Fruit fly (Drosophila melanogaster) whole organism, embryonic: ENCODE data around the gene CG9205.

ENCODE experiments used
- Aef1 ChIP-seq: fragments of 200-800 bp; sonication (Bioruptor generic); IDR thresholded peaks from 3 replicates; pipeline ENCODE4 v1.3.6; 2022; ENCODE audit warnings: missing biosample characterization, missing genetic modification characterization
- Bgb ChIP-seq: fragments of 200-800 bp; sonication (Bioruptor generic); IDR thresholded peaks from 2 replicates; pipeline ENCODE4 v1.3.6; 2022; ENCODE audit warnings: missing biosample characterization, missing genetic modification characterization; ENCODE audit not compliant: partially characterized antibody
- CG10366 ChIP-seq: fragments of 200-800 bp; sonication (Bioruptor generic); IDR thresholded peaks from 2 replicates; pipeline ENCODE4 v1.3.6; 2022; ENCODE audit warnings: missing biosample characterization, missing genetic modification characterization
- CG11723 ChIP-seq: fragments of 200-800 bp; sonication (Bioruptor generic); optimal IDR thresholded peaks from 2 replicates; lab custom pipeline; 2017; ENCODE audit warnings: missing biosample characterization, mild to moderate bottlenecking, missing genetic modification characterization
- CG12391 ChIP-seq: fragments of 200-800 bp; sonication (Bioruptor generic); optimal IDR thresholded peaks from 3 replicates; lab custom pipeline; 2018; ENCODE audit warnings: missing biosample characterization, mild to moderate bottlenecking, missing genetic modification characterization, moderate library complexity
- CG13894 ChIP-seq: fragments of 200-800 bp; sonication (Bioruptor generic); optimal IDR thresholded peaks from 3 replicates; lab custom pipeline; 2018; ENCODE audit warnings: missing biosample characterization, mild to moderate bottlenecking, missing genetic modification characterization, moderate library complexity
- CG14050 ChIP-seq: fragments of 200-800 bp; sonication (Bioruptor generic); IDR thresholded peaks from 3 replicates; pipeline ENCODE4 v1.3.6; 2022; ENCODE audit warnings: missing biosample characterization, missing genetic modification characterization
- CG1603 ChIP-seq: fragments of 200-800 bp; sonication (Bioruptor generic); optimal IDR thresholded peaks from 2 replicates; lab custom pipeline; 2019; ENCODE audit warnings: missing biosample characterization, mild to moderate bottlenecking, missing genetic modification characterization, moderate library complexity
- CG17186 ChIP-seq: fragments of 200-800 bp; sonication (Bioruptor generic); optimal IDR thresholded peaks from 3 replicates; lab custom pipeline; 2017; ENCODE audit warnings: missing biosample characterization, missing genetic modification reagents, missing genetic modification characterization
- CG18262 ChIP-seq: fragments of 200-800 bp; optimal IDR thresholded peaks from 3 replicates; lab custom pipeline; 2019; ENCODE audit warnings: missing biosample characterization, mild to moderate bottlenecking, missing genetic modification characterization, moderate library complexity
- CG18476 ChIP-seq: fragments of 200-800 bp; sonication (Bioruptor generic); optimal IDR thresholded peaks from 2 replicates; lab custom pipeline; 2016; ENCODE audit warnings: missing biosample characterization, mild to moderate bottlenecking, missing genetic modification characterization
- CG18619 ChIP-seq: fragments of 200-800 bp; sonication (Bioruptor generic); optimal IDR thresholded peaks from 3 replicates; lab custom pipeline; 2017; ENCODE audit warnings: missing biosample characterization, mild to moderate bottlenecking, missing genetic modification characterization
- CG2199 ChIP-seq: fragments of 200-800 bp; sonication (Bioruptor generic); IDR thresholded peaks from 3 replicates; pipeline ENCODE4 v1.3.6; 2022; ENCODE audit warnings: missing biosample characterization, missing genetic modification characterization
- CG30403 ChIP-seq: fragments of 200-800 bp; sonication (Bioruptor generic); optimal IDR thresholded peaks from 3 replicates; lab custom pipeline; 2016; ENCODE audit warnings: missing biosample characterization, missing genetic modification characterization
- CG3065 ChIP-seq: fragments of 200-800 bp; sonication (Bioruptor generic); optimal IDR thresholded peaks from 2 replicates; lab custom pipeline; 2016; ENCODE audit warnings: missing biosample characterization, missing genetic modification characterization
- CG3838 ChIP-seq: fragments of 200-800 bp; sonication (Bioruptor generic); optimal IDR thresholded peaks from 3 replicates; lab custom pipeline; 2016; ENCODE audit warnings: missing biosample characterization, missing genetic modification characterization
- CG3995 ChIP-seq: fragments of 200-800 bp; sonication (Bioruptor generic); optimal IDR thresholded peaks from 3 replicates; lab custom pipeline; 2016; ENCODE audit warnings: missing biosample characterization, missing genetic modification characterization
- CG6254 ChIP-seq: fragments of 200-800 bp; sonication (Bioruptor generic); optimal IDR thresholded peaks from 3 replicates; lab custom pipeline; 2017; ENCODE audit warnings: mild to moderate bottlenecking, missing biosample characterization, missing genetic modification reagents, missing genetic modification characterization
- CG7745 ChIP-seq: fragments of 200-800 bp; sonication (Bioruptor generic); optimal IDR thresholded peaks from 2 replicates; lab custom pipeline; 2018; ENCODE audit warnings: missing biosample characterization, mild to moderate bottlenecking, missing genetic modification characterization, moderate library complexity
- CkIIα-i1 ChIP-seq: fragments of 200-800 bp; sonication (Bioruptor generic); IDR thresholded peaks from 2 replicates; pipeline ENCODE4 v1.3.6; 2022; ENCODE audit warnings: missing biosample characterization, missing genetic modification characterization
- Eip74EF ChIP-seq, 2 experiments: fragments of 200-800 bp in 1 of 2; fragments of >200 bp in 1 of 2; sonication (Bioruptor generic) in 1 of 2; optimal IDR thresholded peaks; 2 replicates each; lab custom pipeline; 2017 to 2019; ENCODE audit warnings: missing biosample characterization in 2 of 2, missing genetic modification characterization in 2 of 2, mild to moderate bottlenecking in 1 of 2, moderate library complexity in 1 of 2
- Fer1 ChIP-seq: fragments of 200-800 bp; sonication (Bioruptor generic); optimal IDR thresholded peaks from 2 replicates; lab custom pipeline; 2017; ENCODE audit warnings: missing biosample characterization, mild to moderate bottlenecking, missing genetic modification characterization
- Fer3 ChIP-seq: fragments of 200-800 bp; sonication (Bioruptor generic); optimal IDR thresholded peaks from 2 replicates; lab custom pipeline; 2018; ENCODE audit warnings: missing biosample characterization, mild to moderate bottlenecking, missing genetic modification characterization, moderate library complexity
- HHEX ChIP-seq: fragments of 200-800 bp; sonication (Bioruptor generic); optimal IDR thresholded peaks from 3 replicates; lab custom pipeline; 2017; ENCODE audit warnings: missing biosample characterization, mild to moderate bottlenecking, missing genetic modification characterization, missing genetic modification reagents
- HLH4C ChIP-seq: fragments of 200-800 bp; sonication (Bioruptor generic); IDR thresholded peaks from 3 replicates; pipeline ENCODE4 v1.3.6; 2022; ENCODE audit warnings: missing biosample characterization, missing genetic modification characterization; ENCODE audit not compliant: partially characterized antibody
- Rx ChIP-seq: fragments of 200-800 bp; sonication (Bioruptor generic); IDR thresholded peaks from 2 replicates; pipeline ENCODE4 v1.3.6; 2022; ENCODE audit warnings: missing biosample characterization, missing genetic modification characterization
- Six4 ChIP-seq: fragments of 200-800 bp; sonication (Bioruptor generic); optimal IDR thresholded peaks from 2 replicates; lab custom pipeline; 2016; ENCODE audit warnings: missing biosample characterization, missing genetic modification characterization
- Usf ChIP-seq: fragments of 200-800 bp; sonication (Bioruptor generic); optimal IDR thresholded peaks from 2 replicates; lab custom pipeline; 2017; ENCODE audit warnings: missing genotype, missing biosample characterization, missing genetic modification characterization
- ab ChIP-seq: fragments of 200-800 bp; sonication (Bioruptor generic); optimal IDR thresholded peaks from 2 replicates; lab custom pipeline; 2016; ENCODE audit warnings: missing biosample characterization, missing genetic modification characterization
- bab2 ChIP-seq: fragments of 200-800 bp; sonication (Bioruptor generic); optimal IDR thresholded peaks from 2 replicates; lab custom pipeline; 2016; ENCODE audit warnings: missing biosample characterization, missing genetic modification characterization
- bbx ChIP-seq: fragments of 200-800 bp; sonication (Bioruptor generic); IDR thresholded peaks from 2 replicates; pipeline ENCODE4 v1.3.6; 2022; ENCODE audit warnings: missing biosample characterization, missing genetic modification characterization; ENCODE audit not compliant: partially characterized antibody
- disco-r ChIP-seq: fragments of 200-800 bp; sonication (Bioruptor generic); optimal IDR thresholded peaks from 2 replicates; lab custom pipeline; 2016; ENCODE audit warnings: missing biosample characterization, missing genetic modification characterization
- ems ChIP-seq: fragments of 200-800 bp; sonication (Bioruptor generic); optimal IDR thresholded peaks from 3 replicates; lab custom pipeline; 2016; ENCODE audit warnings: missing biosample characterization, missing genetic modification characterization
- exex ChIP-seq: fragments of 200-800 bp; sonication (Bioruptor generic); optimal IDR thresholded peaks from 4 replicates; lab custom pipeline; 2018; ENCODE audit warnings: missing biosample characterization, mild to moderate bottlenecking, missing genetic modification characterization, moderate library complexity
- ftz-f1 ChIP-seq: fragments of 200-800 bp; sonication (Bioruptor generic); optimal IDR thresholded peaks from 2 replicates; lab custom pipeline; 2016; ENCODE audit warnings: missing biosample characterization, missing genetic modification characterization
- gt ChIP-seq: fragments of 200-800 bp; sonication (Bioruptor generic); IDR thresholded peaks from 2 replicates; pipeline ENCODE4 v1.3.6; 2022; ENCODE audit warnings: missing biosample characterization, missing genetic modification characterization
- ind ChIP-seq: fragments of 200-800 bp; sonication (Bioruptor generic); optimal IDR thresholded peaks from 3 replicates; lab custom pipeline; 2016; ENCODE audit warnings: missing biosample characterization, missing genetic modification characterization
- ken ChIP-seq: fragments of 200-800 bp; sonication (Bioruptor generic); IDR thresholded peaks from 3 replicates; pipeline ENCODE4 v1.3.6; 2022; ENCODE audit warnings: missing biosample characterization, missing genetic modification characterization
- lmd ChIP-seq: fragments of 200-800 bp; sonication (Bioruptor generic); IDR thresholded peaks from 2 replicates; pipeline ENCODE4 v1.3.6; 2022; ENCODE audit warnings: missing biosample characterization, missing genetic modification characterization
- lov ChIP-seq, 2 experiments: fragments of 200-800 bp in 1 of 2; fragments of >200 bp in 1 of 2; sonication (Bioruptor generic) in 1 of 2; IDR thresholded peaks in 1 of 2; optimal IDR thresholded peaks in 1 of 2; 2 replicates in 1 of 2; 3 replicates in 1 of 2; pipeline versions ENCODE4 v1.3.6 to Lab custom; 2017 to 2022; ENCODE audit warnings: missing biosample characterization in 1 of 2, missing genetic modification characterization in 1 of 2
- maf-S ChIP-seq: fragments of 200-800 bp; sonication (Bioruptor generic); optimal IDR thresholded peaks from 2 replicates; lab custom pipeline; 2016; ENCODE audit warnings: missing biosample characterization, missing genetic modification characterization
- mam ChIP-seq: fragments of 200-800 bp; sonication (Bioruptor generic); optimal IDR thresholded peaks from 3 replicates; lab custom pipeline; 2016; ENCODE audit warnings: missing biosample characterization, missing genetic modification characterization
- pita ChIP-seq: fragments of 200-800 bp; sonication (Bioruptor generic); optimal IDR thresholded peaks from 2 replicates; lab custom pipeline; 2017; ENCODE audit warnings: missing biosample characterization, mild to moderate bottlenecking, missing genetic modification characterization
- sens-2 ChIP-seq: fragments of 200-800 bp; sonication (Bioruptor generic); IDR thresholded peaks from 2 replicates; pipeline ENCODE4 v1.3.6; 2022; ENCODE audit warnings: missing biosample characterization, missing genetic modification characterization
- sqz ChIP-seq: fragments of 200-800 bp; sonication (Bioruptor generic); optimal IDR thresholded peaks from 3 replicates; lab custom pipeline; 2018; ENCODE audit warnings: missing biosample characterization, mild to moderate bottlenecking, missing genetic modification characterization
- sug ChIP-seq: fragments of 200-800 bp; optimal IDR thresholded peaks from 2 replicates; lab custom pipeline; 2019; ENCODE audit warnings: missing biosample characterization, mild to moderate bottlenecking, missing genetic modification characterization, moderate library complexity
- tll ChIP-seq, 2 experiments: fragments of 200-800 bp in 1 of 2; fragments of >200 bp in 1 of 2; sonication (Bioruptor generic) in 1 of 2; optimal IDR thresholded peaks; 2 replicates each; lab custom pipeline; 2017 to 2019; ENCODE audit warnings: missing biosample characterization in 2 of 2, missing genetic modification characterization in 2 of 2, mild to moderate bottlenecking in 1 of 2, moderate library complexity in 1 of 2
- trh ChIP-seq: fragments of 200-800 bp; sonication (Bioruptor generic); optimal IDR thresholded peaks from 2 replicates; lab custom pipeline; 2016; ENCODE audit warnings: missing biosample characterization, missing genetic modification characterization
- zfh2 ChIP-seq: fragments of 200-800 bp; sonication (Bioruptor generic); optimal IDR thresholded peaks from 2 replicates; lab custom pipeline; 2016; ENCODE audit warnings: missing biosample characterization, missing genetic modification characterization

Gene CG9205

dm6 chr3L:1030908-1031545, 3.5 kb upstream of the CG9205 start (continued):
- peak; percentile 43; the same call in 2 of the 3 replicates for TF ChIP-seq CG14050
- peak; percentile 45 for TF ChIP-seq CG1603 (tag; lab: Kevin White, UChicago)
- no peak for TF ChIP-seq Eip74EF (GFP tag; optimal IDR thresholded peaks at IDR 0.05; lab: Kevin White, UChicago)
- peak; percentile 58 for TF ChIP-seq CG10366 (GFP tag; lab: Robert Waterston, UW)
- no peak for TF ChIP-seq CG7745 (tag; lab: Kevin White, UChicago)
- no peak for TF ChIP-seq lov (optimal IDR thresholded peaks at IDR 0.05; lab: Kevin White, UChicago)
- TF ChIP-seq lov (GFP tag; IDR thresholded peaks at IDR 0.05; lab: Robert Waterston, UW) = peak; percentile 66; the same call in 1 of the 3 replicates
- TF ChIP-seq Bgb (GFP tag; lab: Robert Waterston, UW) = no peak
- no peak for TF ChIP-seq Fer3 (tag; lab: Kevin White, UChicago)
- TF ChIP-seq ftz-f1 (GFP tag; lab: Kevin White, UChicago) = no peak
- TF ChIP-seq bbx (GFP tag; lab: Robert Waterston, UW) = no peak
- no peak for TF ChIP-seq zfh2 (GFP tag; lab: Kevin White, UChicago)
- TF ChIP-seq CG13894 (tag; lab: Kevin White, UChicago) = no peak
- no peak for TF ChIP-seq CkIIα-i1
- peak; percentile 46; the same call in 2 of the 3 replicates for TF ChIP-seq Aef1 (GFP tag; lab: Robert Waterston, UW)
- TF ChIP-seq mam (GFP tag; lab: Kevin White, UChicago) = no peak
- TF ChIP-seq tll (GFP tag; optimal IDR thresholded peaks at IDR 0.05; lab: Kevin White, UChicago) = no peak
- TF ChIP-seq CG3995 = no peak
- TF ChIP-seq CG2199 (GFP tag; lab: Robert Waterston, UW) = peak; percentile 61; the same call in 1 of the 3 replicates
- peak; percentile 31 for TF ChIP-seq CG18262
- peak; percentile 61 for TF ChIP-seq sens-2 (GFP tag; lab: Robert Waterston, UW)
- no peak for TF ChIP-seq CG6254 (GFP tag; lab: Kevin White, UChicago)
- TF ChIP-seq maf-S = no peak
- peak; percentile 98 for TF ChIP-seq sug (tag; lab: Kevin White, UChicago)
- TF ChIP-seq ind (GFP tag; lab: Kevin White, UChicago) = peak; percentile 20
- peak; percentile 14 for TF ChIP-seq Fer1 (GFP tag; lab: Kevin White, UChicago)
- no peak for TF ChIP-seq sqz (GFP tag; lab: Kevin White, UChicago)
- no peak for TF ChIP-seq CG18619 (GFP tag; lab: Kevin White, UChicago)
- TF ChIP-seq lmd (GFP tag; lab: Robert Waterston, UW) = peak; percentile 45; the same call in 1 of the 2 replicates
- peak; percentile 25 for TF ChIP-seq bab2 (GFP tag; lab: Kevin White, UChicago)
- TF ChIP-seq ems (GFP tag; lab: Kevin White, UChicago) = no peak
- TF ChIP-seq CG30403 = no peak
- TF ChIP-seq CG17186 (GFP tag; lab: Kevin White, UChicago) = no peak
- peak; percentile 17 for TF ChIP-seq CG12391 (tag; lab: Kevin White, UChicago)
- TF ChIP-seq trh (GFP tag; lab: Kevin White, UChicago) = no peak
- TF ChIP-seq pita = no peak
- TF ChIP-seq HLH4C (GFP tag; lab: Robert Waterston, UW) = no peak
- peak; percentile 65; the same call in 2 of the 3 replicates for TF ChIP-seq ken (GFP tag; lab: Robert Waterston, UW)
- no peak for TF ChIP-seq disco-r (GFP tag; lab: Kevin White, UChicago)
- TF ChIP-seq CG3838 (GFP tag; lab: Kevin White, UChicago) = no peak
- no peak for TF ChIP-seq Six4
- no peak for TF ChIP-seq CG11723
- no peak for TF ChIP-seq ab
- no peak for TF ChIP-seq gt (GFP tag; lab: Robert Waterston, UW)
- TF ChIP-seq HHEX (GFP tag; lab: Kevin White, UChicago) = peak; percentile 18
- TF ChIP-seq CG18476 (GFP tag; lab: Kevin White, UChicago) = no peak
- TF ChIP-seq CG3065 = no peak
- TF ChIP-seq Rx = peak; percentile 30; the same call in 1 of the 2 replicates
- peak; percentile 86 for TF ChIP-seq exex (tag; lab: Kevin White, UChicago)
- TF ChIP-seq Usf (GFP tag; lab: Kevin White, UChicago) = no peak
